Worm (Caenorhabditis elegans) whole organism, L2 larva: ENCODE results near the gene srw-127.
"Not testable (repeated sequence)": the region's sequence is repeated elsewhere in the genome, so short reads cannot be mapped to it uniquely, and the experiment has no call there.

Source experiments
- C34F6.9 ChIP-seq: fragments of 150-350 bp; optimal IDR thresholded peaks from 2 replicates; lab custom pipeline; 2014; ENCODE audit warnings: missing biosample characterization, missing genetic modification characterization
- F13H6.1 ChIP-seq: sonication (generic microtip); optimal IDR thresholded peaks from 2 replicates; lab custom pipeline; 2016; ENCODE audit warnings: missing genetic modification characterization, missing compliant biosample characterization
- R02D3.7 ChIP-seq: fragments of 150-350 bp; optimal IDR thresholded peaks from 2 replicates; lab custom pipeline; 2014; ENCODE audit warnings: missing biosample characterization, missing genetic modification characterization
- Y55F3AM.14 ChIP-seq: fragments of 200-800 bp; sonication (Bioruptor generic); optimal IDR thresholded peaks from 2 replicates; lab custom pipeline; 2018; ENCODE audit warnings: mild to moderate bottlenecking, missing genetic modification characterization, missing compliant biosample characterization
- ZK546.5 ChIP-seq: sonication (generic microtip); optimal IDR thresholded peaks from 2 replicates; lab custom pipeline; 2017; ENCODE audit warnings: missing biosample characterization, missing genetic modification characterization
- alr-1 ChIP-seq: fragments of 150-350 bp; optimal IDR thresholded peaks from 2 replicates; lab custom pipeline; 2014; ENCODE audit warnings: missing biosample characterization, missing genetic modification characterization
- ama-1 ChIP-seq: fragments of 150-350 bp; optimal IDR thresholded peaks from 2 replicates; lab custom pipeline; 2018; ENCODE audit warnings: inconsistent platforms
- blmp-1 ChIP-seq: sonication (generic microtip); optimal IDR thresholded peaks from 2 replicates; lab custom pipeline; 2017; ENCODE audit warnings: missing genetic modification characterization, mild to moderate bottlenecking, missing compliant biosample characterization, antibody characterized with exemption, moderate library complexity; ENCODE audit not compliant: insufficient read depth
- ceh-82 ChIP-seq: fragments of 150-350 bp; optimal IDR thresholded peaks from 2 replicates; lab custom pipeline; 2014; ENCODE audit warnings: missing biosample characterization, missing genetic modification characterization
- crh-2 ChIP-seq: sonication (generic microtip); optimal IDR thresholded peaks from 2 replicates; lab custom pipeline; 2017; ENCODE audit warnings: missing biosample characterization, missing genetic modification characterization
- dmd-4 ChIP-seq: sonication (generic microtip); optimal IDR thresholded peaks from 2 replicates; lab custom pipeline; 2017; ENCODE audit warnings: missing biosample characterization, missing genetic modification characterization
- egl-27 ChIP-seq: sonication (generic microtip); optimal IDR thresholded peaks from 3 replicates; lab custom pipeline; 2017; ENCODE audit warnings: missing biosample characterization, missing genetic modification reagents, missing genetic modification characterization
- elt-1 ChIP-seq: fragments of 150-350 bp; optimal IDR thresholded peaks from 2 replicates; lab custom pipeline; 2014; ENCODE audit warnings: missing biosample characterization, missing genetic modification characterization
- elt-3 ChIP-seq: sonication (generic microtip); optimal IDR thresholded peaks from 2 replicates; lab custom pipeline; 2017; ENCODE audit warnings: missing biosample characterization, missing genetic modification characterization
- fos-1 ChIP-seq: fragments of 150-350 bp; optimal IDR thresholded peaks from 2 replicates; lab custom pipeline; 2014; ENCODE audit warnings: missing biosample characterization, missing genetic modification characterization
- gmeb-1 ChIP-seq: fragments of 150-350 bp; optimal IDR thresholded peaks from 2 replicates; lab custom pipeline; 2014; ENCODE audit warnings: missing biosample characterization, missing genetic modification characterization
- lin-11 ChIP-seq: fragments of 150-350 bp; sonication (generic microtip); optimal IDR thresholded peaks from 2 replicates; lab custom pipeline; 2014; ENCODE audit warnings: missing biosample characterization, missing genetic modification characterization, inconsistent platforms, mixed read lengths
- lin-13 ChIP-seq: fragments of 150-350 bp; optimal IDR thresholded peaks from 2 replicates; lab custom pipeline; 2014; ENCODE audit warnings: missing biosample characterization, missing genetic modification reagents, missing genetic modification characterization
- lin-39 ChIP-seq: fragments of 150-350 bp; optimal IDR thresholded peaks from 2 replicates; lab custom pipeline; 2014; ENCODE audit warnings: missing biosample characterization, missing genetic modification reagents, missing genetic modification characterization
- lsy-2 ChIP-seq, 2 experiments: fragments of 150-350 bp in 1 of 2; sonication (generic microtip) in 1 of 2; optimal IDR thresholded peaks; 2 replicates each; lab custom pipeline; 2014 to 2017; ENCODE audit warnings: missing biosample characterization in 2 of 2, missing genetic modification characterization in 2 of 2
- mab-5 ChIP-seq: fragments of 150-350 bp; optimal IDR thresholded peaks from 2 replicates; lab custom pipeline; 2014; ENCODE audit warnings: missing biosample characterization, missing genetic modification characterization
- mbf-1 ChIP-seq: sonication (generic microtip); optimal IDR thresholded peaks from 2 replicates; lab custom pipeline; 2017; ENCODE audit warnings: missing biosample characterization, missing genetic modification characterization
- mdl-1 ChIP-seq, 2 experiments: fragments of 150-350 bp in 1 of 2; sonication (generic microtip) in 1 of 2; optimal IDR thresholded peaks; 2 replicates each; lab custom pipeline; 2017; ENCODE audit warnings: missing biosample characterization in 2 of 2, missing genetic modification characterization in 2 of 2
- nhr-11 ChIP-seq: fragments of 150-350 bp; optimal IDR thresholded peaks from 2 replicates; lab custom pipeline; 2014; ENCODE audit warnings: missing biosample characterization, missing genetic modification characterization
- nhr-129 ChIP-seq: fragments of 150-350 bp; optimal IDR thresholded peaks from 2 replicates; lab custom pipeline; 2014; ENCODE audit warnings: missing biosample characterization, missing genetic modification characterization
- nhr-21 ChIP-seq: fragments of 150-350 bp; optimal IDR thresholded peaks from 2 replicates; lab custom pipeline; 2014; ENCODE audit warnings: missing biosample characterization, missing genetic modification characterization
- nhr-237 ChIP-seq: fragments of 150-350 bp; optimal IDR thresholded peaks from 2 replicates; lab custom pipeline; 2014; ENCODE audit warnings: missing biosample characterization, missing genetic modification characterization
- nhr-25 ChIP-seq: fragments of 150-350 bp; sonication (generic microtip); optimal IDR thresholded peaks from 3 replicates; lab custom pipeline; 2014; ENCODE audit warnings: missing biosample characterization, missing genetic modification characterization
- nhr-6 ChIP-seq: fragments of 150-350 bp; optimal IDR thresholded peaks from 2 replicates; lab custom pipeline; 2014; ENCODE audit warnings: missing biosample characterization, missing genetic modification characterization
- peb-1 ChIP-seq: fragments of 150-350 bp; optimal IDR thresholded peaks from 2 replicates; lab custom pipeline; 2014; ENCODE audit warnings: missing biosample characterization, missing genetic modification characterization
- sem-4 ChIP-seq: fragments of 150-350 bp; optimal IDR thresholded peaks from 2 replicates; lab custom pipeline; 2014; ENCODE audit warnings: missing biosample characterization, missing genetic modification reagents, missing genetic modification characterization
- skn-1 ChIP-seq: sonication (generic microtip); optimal IDR thresholded peaks from 2 replicates; lab custom pipeline; 2017; ENCODE audit warnings: missing biosample characterization, missing genetic modification characterization
- sma-3 ChIP-seq: sonication (generic microtip); optimal IDR thresholded peaks from 2 replicates; lab custom pipeline; 2016; ENCODE audit warnings: missing genetic modification reagents, missing genetic modification characterization, missing compliant biosample characterization
- sma-9 ChIP-seq, 2 experiments: fragments of 150-350 bp in 1 of 2; sonication (generic microtip) in 1 of 2; optimal IDR thresholded peaks; 2 replicates each; lab custom pipeline; 2014 to 2016; ENCODE audit warnings: missing genetic modification characterization in 2 of 2, mild to moderate bottlenecking in 1 of 2, missing biosample characterization in 1 of 2, missing compliant biosample characterization in 1 of 2, missing genetic modification reagents in 1 of 2, moderate library complexity in 1 of 2
- snpc-4 ChIP-seq: fragments of 150-350 bp; optimal IDR thresholded peaks from 2 replicates; lab custom pipeline; 2014; ENCODE audit warnings: missing biosample characterization, missing genetic modification characterization
- unc-39 ChIP-seq: fragments of 150-350 bp; optimal IDR thresholded peaks from 2 replicates; lab custom pipeline; 2014; ENCODE audit warnings: missing biosample characterization, missing genetic modification characterization
- unc-55 ChIP-seq: fragments of 150-350 bp; sonication (generic microtip); optimal IDR thresholded peaks from 3 replicates; lab custom pipeline; 2014; ENCODE audit warnings: missing biosample characterization, missing genetic modification reagents, missing genetic modification characterization
- unc-62 ChIP-seq: fragments of 150-350 bp; optimal IDR thresholded peaks from 2 replicates; lab custom pipeline; 2014; ENCODE audit warnings: missing biosample characterization, missing genetic modification reagents, missing genetic modification characterization
- zag-1 ChIP-seq: fragments of 150-350 bp; optimal IDR thresholded peaks from 2 replicates; lab custom pipeline; 2014; ENCODE audit warnings: missing biosample characterization, missing genetic modification characterization
- ztf-4 ChIP-seq: fragments of 150-350 bp; optimal IDR thresholded peaks from 2 replicates; lab custom pipeline; 2014; ENCODE audit warnings: missing biosample characterization, missing genetic modification characterization

The srw-127 gene

ce11 chrV:7059350-7059749, 46.6 kb downstream of the srw-127 start, which contains the start of gene mdt-6:
Gene mdt-6, minus strand, starts transcription at chrV:7059624.
- no peak for TF ChIP-seq ztf-4 (tag; lab: Kevin White, UChicago)
- no peak for TF ChIP-seq lin-39
- TF ChIP-seq C34F6.9 (tag; lab: Kevin White, UChicago), result no peak
- TF ChIP-seq lin-13 (GFP tag; lab: Kevin White, UChicago), result no peak
- TF ChIP-seq sma-3, result no peak
- no peak for TF ChIP-seq unc-39 (tag; lab: Kevin White, UChicago)

DNA sequence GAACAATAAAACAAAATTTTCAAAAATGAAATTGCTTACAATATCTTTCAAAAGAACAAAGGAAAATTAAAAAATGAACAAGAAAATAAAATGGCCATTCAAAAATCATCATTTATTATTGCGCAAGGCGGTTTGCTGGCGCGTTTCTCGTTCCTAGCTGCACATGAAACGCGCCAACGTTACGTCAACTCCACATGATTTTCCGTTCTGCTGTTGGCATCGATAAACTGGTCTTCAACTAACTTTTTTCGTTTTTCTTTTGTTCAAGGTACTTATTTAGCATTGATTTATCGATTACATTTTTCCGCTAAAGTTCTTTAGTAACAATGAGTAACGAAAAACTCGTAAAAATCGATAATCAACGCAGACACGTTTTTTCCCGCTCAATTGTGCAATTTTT, 47.7 kb downstream of the srw-127 start, which contains the start of the genes Y57E12AL.6 and Y57E12AL.1:
Y57E12AL.6 (minus strand) TSS at position 75 of the 400 bp plus-strand sequence.
Y57E12AL.1 (plus strand) TSS at position 135 of the 400 bp plus-strand sequence.
- TF ChIP-seq lsy-2 (tag; optimal IDR thresholded peaks at IDR 0.05; lab: Kevin White, UChicago), result peak; percentile 67 to 89
- TF ChIP-seq elt-3 (tag; lab: Kevin White, UChicago), result no peak
- TF ChIP-seq sem-4 (tag; lab: Kevin White, UChicago), result peak; percentile 79
- TF ChIP-seq nhr-6, result peak; percentile 75
- TF ChIP-seq unc-39 (tag; lab: Kevin White, UChicago), result no peak
- TF ChIP-seq Y55F3AM.14, result no peak
- TF ChIP-seq alr-1 (tag; lab: Kevin White, UChicago), result no peak
- peak; percentile 37 for TF ChIP-seq mab-5 (tag; lab: Kevin White, UChicago)
- peak; percentile 51 for TF ChIP-seq lin-11 (tag; lab: Kevin White, UChicago)
- no peak for TF ChIP-seq ceh-82
- TF ChIP-seq nhr-11, result no peak
- peak; percentile 91 for TF ChIP-seq nhr-25 (tag; lab: Kevin White, UChicago)
- TF ChIP-seq nhr-129 (tag; lab: Kevin White, UChicago), result peak; percentile 91
- TF ChIP-seq sma-3, result peak; percentile 80
- TF ChIP-seq egl-27, result peak; percentile 49
- peak; percentile 86 for TF ChIP-seq gmeb-1 (tag; lab: Kevin White, UChicago)
- peak; percentile 83 for TF ChIP-seq F13H6.1 (tag; lab: Kevin White, UChicago)
- peak; percentile 92 for TF ChIP-seq crh-2 (tag; lab: Kevin White, UChicago)
- no peak for TF ChIP-seq mbf-1 (tag; lab: Kevin White, UChicago)
- TF ChIP-seq mdl-1 (tag; optimal IDR thresholded peaks at IDR 0.05; lab: Kevin White, UChicago), result peak in 1 of 2 experiments; percentile 31
- peak; percentile 79 for TF ChIP-seq unc-55 (GFP tag; lab: Kevin White, UChicago)
- TF ChIP-seq lin-13 (GFP tag; lab: Kevin White, UChicago), result peak; percentile 73
- TF ChIP-seq ztf-4 (tag; lab: Kevin White, UChicago), result peak; percentile 77
- peak; percentile 60 for TF ChIP-seq snpc-4
- peak; percentile 36 for TF ChIP-seq blmp-1 (tag; lab: Kevin White, UChicago)
- TF ChIP-seq elt-1 (tag; lab: Kevin White, UChicago), result no peak
- TF ChIP-seq sma-9 (GFP tag; optimal IDR thresholded peaks at IDR 0.05; lab: Kevin White, UChicago), result peak; percentile 88
- TF ChIP-seq sma-9 (tag; optimal IDR thresholded peaks at IDR 0.05; lab: Kevin White, UChicago), result no peak
- no peak for TF ChIP-seq ama-1 (lab: Kevin White, UChicago)
- no peak for TF ChIP-seq peb-1
- TF ChIP-seq nhr-237 (tag; lab: Kevin White, UChicago), result peak; percentile 28
- peak; percentile 7 for TF ChIP-seq R02D3.7
- peak; percentile 93 for TF ChIP-seq C34F6.9 (tag; lab: Kevin White, UChicago)
- peak; percentile 51 for TF ChIP-seq fos-1 (tag; lab: Kevin White, UChicago)
- no peak for TF ChIP-seq dmd-4 (tag; lab: Kevin White, UChicago)
- no peak for TF ChIP-seq ZK546.5 (tag; lab: Kevin White, UChicago)
- peak; percentile 73 for TF ChIP-seq nhr-21
- peak; percentile 67 for TF ChIP-seq skn-1 (tag; lab: Kevin White, UChicago)
- TF ChIP-seq zag-1 (tag; lab: Kevin White, UChicago), result peak; percentile 17
- TF ChIP-seq unc-62 (GFP tag; lab: Kevin White, UChicago), result no peak

DNA sequence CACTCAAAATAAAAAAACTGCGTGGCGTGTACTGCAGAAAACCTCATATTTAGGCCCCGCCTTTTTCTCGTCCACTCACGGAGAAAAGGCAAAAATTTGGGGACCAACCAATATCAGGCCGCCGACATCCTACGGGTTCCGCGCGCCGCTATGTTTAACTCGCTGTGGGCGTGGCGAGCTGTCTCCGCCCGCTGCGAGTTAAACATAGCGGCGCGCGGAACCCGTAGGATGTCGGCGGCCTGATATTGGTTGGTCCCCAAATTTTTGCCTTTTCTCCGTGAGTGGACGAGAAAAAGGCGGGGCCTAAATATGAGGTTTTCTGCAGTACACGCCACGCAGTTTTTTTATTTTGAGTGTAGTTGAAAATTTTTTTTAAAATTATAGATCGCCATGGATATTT, 50.1 kb downstream of the srw-127 start, which contains the start of gene tmem-258:
tmem-258 (plus strand) TSS at position 385 of the 400 bp plus-strand sequence.
- not testable (repeated sequence) for TF ChIP-seq ZK546.5 (tag; lab: Kevin White, UChicago); nhr-21; nhr-129 (tag; lab: Kevin White, UChicago)
